Worm (Caenorhabditis elegans) whole organism, young adult: ENCODE results near the gene C06E4.2.

Source experiments
- B0261.1 ChIP-seq: sonication (generic microtip); optimal IDR thresholded peaks from 2 replicates; lab custom pipeline; 2016; ENCODE audit warnings: mild to moderate bottlenecking, missing genetic modification characterization, moderate library complexity, missing compliant biosample characterization
- F22D6.2 ChIP-seq: sonication (generic microtip); optimal IDR thresholded peaks from 2 replicates; lab custom pipeline; 2016; ENCODE audit warnings: mild to moderate bottlenecking, missing genetic modification characterization, missing compliant biosample characterization
- F39B2.1 ChIP-seq: fragments of 200-800 bp; sonication (Bioruptor generic); IDR thresholded peaks from 2 replicates; pipeline ENCODE4 v1.3.6; 2022; ENCODE audit warnings: missing genetic modification reagents, missing genetic modification characterization, missing compliant biosample characterization
- Y56A3A.18 ChIP-seq: fragments of 200-800 bp; sonication (Bioruptor generic); IDR thresholded peaks from 2 replicates; pipeline ENCODE4 v1.3.6; 2022; ENCODE audit warnings: missing genetic modification reagents, missing genetic modification characterization, missing compliant biosample characterization
- cebp-1 ChIP-seq, 2 experiments: fragments of 200-800 bp in 1 of 2; sonication (Bioruptor generic) in 1 of 2; sonication (generic microtip) in 1 of 2; IDR thresholded peaks in 1 of 2; optimal IDR thresholded peaks in 1 of 2; 2 replicates each; pipeline versions ENCODE4 v1.3.6 to Lab custom; 2017 to 2022; ENCODE audit warnings: missing compliant biosample characterization in 2 of 2, missing genetic modification characterization in 2 of 2, mild to moderate bottlenecking in 1 of 2, missing genetic modification reagents in 1 of 2, moderate library complexity in 1 of 2
- cebp-2 ChIP-seq: fragments of 200-800 bp; sonication (Bioruptor generic); IDR thresholded peaks from 2 replicates; pipeline ENCODE4 v1.3.6; 2022; ENCODE audit warnings: missing genetic modification characterization, missing compliant biosample characterization
- ceh-27 ChIP-seq: fragments of 200-800 bp; sonication (Bioruptor generic); optimal IDR thresholded peaks from 2 replicates; lab custom pipeline; 2018; ENCODE audit warnings: mild to moderate bottlenecking, missing genetic modification characterization, moderate library complexity, missing compliant biosample characterization
- ceh-58 ChIP-seq: fragments of 200-800 bp; sonication (Bioruptor generic); IDR thresholded peaks from 2 replicates; pipeline ENCODE4 v1.3.6; 2022; ENCODE audit warnings: missing genetic modification characterization, missing compliant biosample characterization
- dox-1 ChIP-seq: fragments of 200-800 bp; sonication (Bioruptor generic); IDR thresholded peaks from 2 replicates; pipeline ENCODE4 v1.3.6; 2022; ENCODE audit warnings: missing genetic modification reagents, missing genetic modification characterization, missing compliant biosample characterization
- dpff-1 ChIP-seq: sonication (generic microtip); optimal IDR thresholded peaks from 2 replicates; lab custom pipeline; 2017; ENCODE audit warnings: mild to moderate bottlenecking, missing genetic modification characterization, missing compliant biosample characterization
- egl-44 ChIP-seq: fragments of 200-800 bp; sonication (Bioruptor generic); IDR thresholded peaks from 2 replicates; pipeline ENCODE4 v1.3.6; 2022; ENCODE audit warnings: missing genetic modification reagents, missing genetic modification characterization, missing compliant biosample characterization
- ekl-4 ChIP-seq: fragments of 200-800 bp; sonication (Bioruptor generic); IDR thresholded peaks from 2 replicates; pipeline ENCODE4 v1.3.6; 2022; ENCODE audit warnings: missing genetic modification reagents, missing genetic modification characterization, missing compliant biosample characterization
- ets-4 ChIP-seq: fragments of 200-800 bp; sonication (Bioruptor generic); optimal IDR thresholded peaks from 2 replicates; lab custom pipeline; 2018; ENCODE audit warnings: mild to moderate bottlenecking, missing genetic modification characterization, missing compliant biosample characterization
- fkh-3 ChIP-seq: sonication (generic microtip); optimal IDR thresholded peaks from 2 replicates; lab custom pipeline; 2016; ENCODE audit warnings: mild to moderate bottlenecking, missing genetic modification characterization, missing compliant biosample characterization
- hlh-12 ChIP-seq: sonication (generic microtip); optimal IDR thresholded peaks from 2 replicates; lab custom pipeline; 2016; ENCODE audit warnings: missing genetic modification characterization, missing compliant biosample characterization
- let-607 ChIP-seq, 2 experiments: fragments of 200-800 bp in 1 of 2; sonication (Bioruptor generic) in 1 of 2; sonication (generic microtip) in 1 of 2; optimal IDR thresholded peaks; 2 replicates each; lab custom pipeline; 2016 to 2018; ENCODE audit warnings: mild to moderate bottlenecking in 2 of 2, missing compliant biosample characterization in 2 of 2, missing genetic modification characterization in 2 of 2, moderate library complexity in 2 of 2, missing genotype in 1 of 2
- lin-26 ChIP-seq: fragments of 200-800 bp; sonication (Bioruptor generic); IDR thresholded peaks from 2 replicates; pipeline ENCODE4 v1.3.6; 2022; ENCODE audit warnings: missing genetic modification reagents, missing genetic modification characterization, missing compliant biosample characterization
- lin-54 ChIP-seq: fragments of 200-800 bp; sonication (Bioruptor generic); optimal IDR thresholded peaks from 2 replicates; lab custom pipeline; 2018; ENCODE audit warnings: mild to moderate bottlenecking, missing genetic modification characterization, missing compliant biosample characterization
- madf-10 ChIP-seq: sonication (generic microtip); optimal IDR thresholded peaks from 2 replicates; lab custom pipeline; 2016; ENCODE audit warnings: mild to moderate bottlenecking, missing genetic modification characterization, missing compliant biosample characterization
- mel-28 ChIP-seq: sonication (generic microtip); optimal IDR thresholded peaks from 2 replicates; lab custom pipeline; 2016; ENCODE audit warnings: borderline replicate concordance, mild to moderate bottlenecking, missing genetic modification characterization, missing compliant biosample characterization
- nfyb-1 ChIP-seq: fragments of 200-800 bp; sonication (Bioruptor generic); IDR thresholded peaks from 2 replicates; pipeline ENCODE4 v1.3.6; 2022; ENCODE audit warnings: missing genetic modification reagents, missing genetic modification characterization, missing compliant biosample characterization
- nhr-179 ChIP-seq: sonication (generic microtip); optimal IDR thresholded peaks from 2 replicates; lab custom pipeline; 2016; ENCODE audit warnings: mild to moderate bottlenecking, missing genetic modification characterization, missing compliant biosample characterization
- nhr-80 ChIP-seq: sonication (generic microtip); optimal IDR thresholded peaks from 2 replicates; lab custom pipeline; 2016; ENCODE audit warnings: missing genetic modification characterization, missing compliant biosample characterization
- snpc-1.3 ChIP-seq: sonication (generic microtip); optimal IDR thresholded peaks from 2 replicates; lab custom pipeline; 2017; ENCODE audit warnings: missing genetic modification characterization, mild to moderate bottlenecking, missing compliant biosample characterization, antibody characterized with exemption, moderate library complexity, missing genotype, missing genetic modification reagents; ENCODE audit not compliant: insufficient read depth
- snpc-4 ChIP-seq, 5 experiments: fragments of 150-350 bp in 1 of 5; sonication (generic microtip) in 4 of 5; optimal IDR thresholded peaks; 2 replicates each; lab custom pipeline; 2014 to 2018; ENCODE audit warnings: missing genetic modification characterization in 5 of 5, missing biosample characterization in 3 of 5, antibody characterized with exemption in 2 of 5, mild to moderate bottlenecking in 2 of 5, missing compliant biosample characterization in 2 of 5, missing genotype in 2 of 5, moderate library complexity in 2 of 5, missing genetic modification reagents in 1 of 5
- tbx-9 ChIP-seq: sonication (generic microtip); optimal IDR thresholded peaks from 2 replicates; lab custom pipeline; 2016; ENCODE audit warnings: borderline replicate concordance, missing genetic modification characterization, inconsistent platforms, missing compliant biosample characterization
- ztf-25 ChIP-seq: fragments of 200-800 bp; sonication (Bioruptor generic); IDR thresholded peaks from 2 replicates; pipeline ENCODE4 v1.3.6; 2022; ENCODE audit warnings: missing genetic modification reagents, missing genetic modification characterization, missing compliant biosample characterization

The C06E4.2 gene

ce11 chrIV:7319931-7320435 lies 43.2 kb downstream of the C06E4.2 start (continued):
- TF ChIP-seq ceh-27 (peak; percentile 8), nhr-80 (tag; lab: Kevin White, UChicago) (peak; percentile 92), mel-28 (tag; lab: Kevin White, UChicago) (no peak), F22D6.2 (peak; percentile 29), lin-26 (GFP tag; lab: Robert Waterston, UW) (no peak), snpc-4 (GFP tag; optimal IDR thresholded peaks at IDR 0.05; lab: Kevin White, UChicago) (peak; percentile 5), snpc-4 (tag; optimal IDR thresholded peaks at IDR 0.05; lab: Kevin White, UChicago) (peak in 3 of 4 experiments; percentile 44 to 77 (median 66))

DNA sequence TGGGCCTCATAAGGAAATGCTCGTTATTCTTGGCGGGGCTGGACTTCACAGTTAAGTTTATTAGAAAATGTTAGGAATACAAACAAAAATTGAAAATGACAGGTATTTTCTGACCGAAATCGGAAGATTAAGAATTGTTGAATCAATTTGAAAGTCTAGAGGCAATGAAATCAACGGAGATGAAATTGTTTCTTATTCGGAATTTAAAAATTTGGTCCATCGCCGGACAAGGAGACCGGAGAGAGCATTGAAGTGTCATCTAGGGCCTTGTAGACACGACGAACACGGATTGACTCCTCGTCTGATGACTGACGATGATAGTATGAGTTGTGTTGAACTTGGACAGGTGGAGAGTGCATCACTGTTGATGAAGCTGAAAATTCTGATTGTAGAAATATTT lies 43.9 kb downstream of the C06E4.2 start:
- TF ChIP-seq nfyb-1 (no peak), cebp-1 (GFP tag; IDR thresholded peaks at IDR 0.05; lab: Robert Waterston, UW) (no peak), cebp-1 (tag; optimal IDR thresholded peaks at IDR 0.05; lab: Kevin White, UChicago) (no peak), dpff-1 (tag; lab: Kevin White, UChicago) (no peak), F39B2.1 (GFP tag; lab: Robert Waterston, UW) (no peak), tbx-9 (tag; lab: Kevin White, UChicago) (no peak), hlh-12 (tag; lab: Kevin White, UChicago) (no peak), lin-54 (no peak), ets-4 (GFP tag; lab: Kevin White, UChicago) (no peak)

DNA sequence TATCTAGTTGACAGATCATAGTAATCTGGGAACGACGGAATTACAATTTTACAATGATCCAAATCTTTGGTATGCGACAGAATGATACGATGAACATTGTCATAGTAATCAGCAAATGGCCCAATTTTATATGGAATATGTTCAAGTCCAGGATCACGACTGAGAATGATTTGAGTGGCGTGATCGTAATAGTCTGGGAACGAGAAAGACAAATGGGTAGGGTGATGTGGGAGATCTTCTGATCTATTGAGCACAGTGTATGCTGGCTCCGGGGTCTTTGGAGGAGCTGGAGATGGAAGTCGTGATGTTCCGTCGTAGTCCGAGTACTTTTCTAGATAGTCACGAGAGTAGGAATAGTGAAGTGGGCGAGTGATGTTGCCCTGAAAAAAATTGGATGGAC lies 47.1 kb downstream of the C06E4.2 start:
- TF ChIP-seq fkh-3 (tag; lab: Kevin White, UChicago): no peak

DNA sequence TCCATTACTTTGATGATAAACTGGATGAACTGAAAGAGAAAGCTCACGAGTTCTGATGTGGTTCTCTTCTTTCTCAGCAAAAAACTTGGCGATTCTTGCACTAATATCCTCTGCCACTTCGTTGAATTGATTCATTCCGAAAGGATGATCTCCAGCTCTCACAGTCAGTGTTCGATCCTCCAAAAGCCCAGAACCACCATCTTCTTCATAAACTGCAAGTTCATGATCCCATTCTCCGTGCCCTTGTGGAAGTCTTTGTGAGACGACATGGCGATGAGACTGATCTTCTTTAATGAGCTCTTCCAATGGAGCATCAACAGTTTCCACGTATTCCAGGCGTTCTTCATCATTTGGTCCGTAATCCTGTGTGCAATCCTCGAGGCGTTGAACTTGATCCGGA lies 48.2 kb downstream of the C06E4.2 start:
- TF ChIP-seq snpc-1.3 (tag; lab: Kevin White, UChicago) (no peak), egl-44 (GFP tag; lab: Robert Waterston, UW) (no peak), lin-26 (GFP tag; lab: Robert Waterston, UW) (no peak), ceh-58 (GFP tag; lab: Robert Waterston, UW) (no peak)

ce11 chrIV:7325698-7326097 lies 48.9 kb downstream of the C06E4.2 start:
- no peak for TF ChIP-seq madf-10 (tag; lab: Kevin White, UChicago)
- no peak for TF ChIP-seq ekl-4 (GFP tag; lab: Robert Waterston, UW)
- TF ChIP-seq B0261.1 (tag; lab: Kevin White, UChicago): no peak
- peak in 1 of 2 experiments; percentile 37 for TF ChIP-seq let-607 (tag; optimal IDR thresholded peaks at IDR 0.05; lab: Kevin White, UChicago)
- peak; percentile 6; the same call in 1 of the 2 replicates for TF ChIP-seq dox-1
- peak; percentile 76 for TF ChIP-seq nhr-80 (tag; lab: Kevin White, UChicago)
- no peak for TF ChIP-seq ztf-25 (GFP tag; lab: Robert Waterston, UW)
- no peak for TF ChIP-seq cebp-2 (GFP tag; lab: Robert Waterston, UW)
- TF ChIP-seq, all 124 proteins: peak for 3

ce11 chrIV:7326613-7327149 lies 49.9 kb downstream of the C06E4.2 start, which contains the start of gene ifo-1:
TSS of gene ifo-1 (minus strand) at chrIV:7326663.
- TF ChIP-seq nhr-179 (tag; lab: Kevin White, UChicago) (no peak), Y56A3A.18 (no peak), ets-4 (GFP tag; lab: Kevin White, UChicago) (peak; percentile 3), dox-1 (peak; percentile 63; the same call in 1 of the 2 replicates), nhr-80 (tag; lab: Kevin White, UChicago) (peak; percentile 99)
